Fruit fly (Drosophila melanogaster): Measurements from ENCODE around the gene Ptp61F.

Gene Ptp61F

dm6 chr3L:1374438-1375133, 100.5 kb downstream of the Ptp61F start (continued):
- TF ChIP-seq CG34406 (GFP tag; optimal IDR thresholded peaks at IDR 0.05) (peak; percentile 78), OdsH (GFP tag; optimal IDR thresholded peaks at IDR 0.05) (peak; percentile 73), CG31627 (GFP tag; optimal IDR thresholded peaks at IDR 0.05) (peak; percentile 74), Ets96B (tag; optimal IDR thresholded peaks at IDR 0.05) (peak; percentile 10), Sox102F (GFP tag; optimal IDR thresholded peaks at IDR 0.05) (peak; percentile 69), Smox (GFP tag; optimal IDR thresholded peaks at IDR 0.05) (peak; percentile 73), Hr4 (GFP tag; optimal IDR thresholded peaks at IDR 0.05) (peak; percentile 82), CG8119 (GFP tag; IDR thresholded peaks at IDR 0.05) (peak; percentile 75), ss (GFP tag; optimal IDR thresholded peaks at IDR 0.05) (no peak), CG9139 (GFP tag; optimal IDR thresholded peaks at IDR 0.05) (no peak), Sox14 (GFP tag; optimal IDR thresholded peaks at IDR 0.05) (peak; percentile 73), CG11294 (GFP tag; IDR thresholded peaks at IDR 0.05) (peak; percentile 44; the same call in 1 of the 2 replicates), CG10631 (GFP tag; optimal IDR thresholded peaks at IDR 0.05) (peak; percentile 55), CG6854 (GFP tag; optimal IDR thresholded peaks at IDR 0.05) (no peak), achi (GFP tag; optimal IDR thresholded peaks at IDR 0.05) (peak; percentile 48), Ets21C (GFP tag; optimal IDR thresholded peaks at IDR 0.05) (peak; percentile 25), CG1621 (tag; optimal IDR thresholded peaks at IDR 0.05) (peak; percentile 10), Hr38 (GFP tag; optimal IDR thresholded peaks at IDR 0.05) (no peak), topi (GFP tag; optimal IDR thresholded peaks at IDR 0.05) (peak; percentile 37), Gug (GFP tag; IDR thresholded peaks at IDR 0.05) (peak; percentile 61; the same call in 1 of the 2 replicates), fd59A (GFP tag; optimal IDR thresholded peaks at IDR 0.05) (peak; percentile 12), CG6808 (GFP tag; optimal IDR thresholded peaks at IDR 0.05) (no peak)

dm6 chr3L:1370939-1371338, 104.1 kb downstream of the Ptp61F start:
- TF ChIP-seq Sox102F (GFP tag; optimal IDR thresholded peaks at IDR 0.05) (peak; percentile 13), cyc (GFP tag; optimal IDR thresholded peaks at IDR 0.05) (no peak), esn (GFP tag; optimal IDR thresholded peaks at IDR 0.05) (peak; percentile 28), topi (GFP tag; optimal IDR thresholded peaks at IDR 0.05) (no peak), eg (GFP tag; IDR thresholded peaks at IDR 0.05) (peak; percentile 75), fkh (GFP tag; optimal IDR thresholded peaks at IDR 0.05) (no peak), CG4318 (GFP tag; optimal IDR thresholded peaks at IDR 0.05) (peak; percentile 45), Eip93F (GFP tag; optimal IDR thresholded peaks at IDR 0.05) (no peak), Sox14 (GFP tag; optimal IDR thresholded peaks at IDR 0.05) (peak; percentile 34), CG6163 (GFP tag; IDR thresholded peaks at IDR 0.05) (peak; percentile 68; the same call in 2 of the 3 replicates), spab (GFP tag; optimal IDR thresholded peaks at IDR 0.05) (no peak), Ets96B (tag; optimal IDR thresholded peaks at IDR 0.05) (peak; percentile 35), net (GFP tag; optimal IDR thresholded peaks at IDR 0.05) (peak; percentile 53), svp (GFP tag) (peak; percentile 66), Eip75B (GFP tag; optimal IDR thresholded peaks at IDR 0.05) (no peak), CG11762 (GFP tag; optimal IDR thresholded peaks at IDR 0.05; ENCODE audit: insufficient read depth) (no peak), CG31627 (GFP tag; optimal IDR thresholded peaks at IDR 0.05) (peak; percentile 36), Sox15 (GFP tag; optimal IDR thresholded peaks at IDR 0.05) (peak; percentile 11), dsx (GFP tag; optimal IDR thresholded peaks at IDR 0.05; ENCODE audit: poor library complexity, severe bottlenecking) (no peak), vri (GFP tag; optimal IDR thresholded peaks at IDR 0.05) (no peak), CG16779 (tag; optimal IDR thresholded peaks at IDR 0.05) (no peak), CG8632 (GFP tag; optimal IDR thresholded peaks at IDR 0.05) (peak; percentile 0), CG3919 (GFP tag; optimal IDR thresholded peaks at IDR 0.05) (peak; percentile 22), CG6792 (GFP tag; optimal IDR thresholded peaks at IDR 0.05) (no peak), CG8119 (GFP tag; IDR thresholded peaks at IDR 0.05) (peak; percentile 78), Smox (GFP tag; optimal IDR thresholded peaks at IDR 0.05) (peak; percentile 17), salr (GFP tag; optimal IDR thresholded peaks at IDR 0.05) (no peak), achi (GFP tag; optimal IDR thresholded peaks at IDR 0.05) (peak; percentile 31), Blimp-1 (GFP tag; optimal IDR thresholded peaks at IDR 0.05) (no peak), CG6276 (GFP tag; optimal IDR thresholded peaks at IDR 0.05) (peak; percentile 27), CG6854 (GFP tag; optimal IDR thresholded peaks at IDR 0.05) (no peak), acj6 (GFP tag; optimal IDR thresholded peaks at IDR 0.05) (peak; percentile 53), CG9139 (GFP tag; optimal IDR thresholded peaks at IDR 0.05) (no peak), CG1621 (tag; optimal IDR thresholded peaks at IDR 0.05) (peak; percentile 8), fd85E (GFP tag; optimal IDR thresholded peaks at IDR 0.05) (no peak), CG11902 (GFP tag; optimal IDR thresholded peaks at IDR 0.05) (no peak), Hr4 (GFP tag; optimal IDR thresholded peaks at IDR 0.05) (peak; percentile 81)
